Worm (Caenorhabditis elegans): ENCODE measurements around the gene cyn-9.

DNA sequence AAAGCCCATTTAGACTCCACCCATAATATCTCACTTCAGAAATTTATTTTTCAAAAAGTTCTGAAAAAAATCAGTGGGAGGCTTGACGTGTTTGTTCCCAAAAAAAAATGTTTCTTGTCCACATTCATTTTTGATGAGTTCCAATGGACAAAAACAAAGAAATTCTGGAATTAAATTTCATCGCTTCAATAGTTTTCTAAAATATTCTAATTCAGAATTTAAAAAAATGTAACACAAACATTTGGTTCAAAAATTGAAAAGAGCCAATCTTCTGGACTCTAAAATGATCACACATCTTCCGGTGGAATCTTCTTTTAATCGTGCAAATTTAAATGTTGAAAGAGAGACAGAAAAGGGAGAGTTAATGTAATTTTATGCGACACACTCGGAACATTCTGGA, 6.9 kb downstream of the cyn-9 start:
- TF ChIP-seq unc-62 (GFP tag; optimal IDR thresholded peaks at IDR 0.05) (no peak), Y53G8AR.9 (GFP tag; conservative IDR thresholded peaks at IDR 0.05) (no peak), efl-1 (GFP tag; optimal IDR thresholded peaks at IDR 0.05) (no peak)
